Fruit fly (Drosophila melanogaster) whole organism, embryonic: ENCODE data around the gene Tpr2.

Source experiments
- Abd-B ChIP-seq: fragments of 200-800 bp; sonication (Bioruptor generic); optimal IDR thresholded peaks from 2 replicates; lab custom pipeline; 2018; ENCODE audit warnings: missing biosample characterization, mild to moderate bottlenecking, missing genetic modification characterization, moderate library complexity
- Atf-2 ChIP-seq: fragments of 200-800 bp; sonication (Bioruptor generic); optimal IDR thresholded peaks from 2 replicates; lab custom pipeline; 2016; ENCODE audit warnings: missing biosample characterization, missing genetic modification characterization
- Atf6 ChIP-seq: fragments of 200-800 bp; sonication (Bioruptor generic); IDR thresholded peaks from 2 replicates; pipeline ENCODE4 v1.3.6; 2022; ENCODE audit warnings: missing biosample characterization, missing genetic modification characterization
- Bteb2 ChIP-seq: fragments of 200-800 bp; sonication (Bioruptor generic); optimal IDR thresholded peaks from 2 replicates; lab custom pipeline; 2016; ENCODE audit warnings: missing biosample characterization, missing genetic modification characterization
- CG11723 ChIP-seq: fragments of 200-800 bp; sonication (Bioruptor generic); optimal IDR thresholded peaks from 2 replicates; lab custom pipeline; 2017; ENCODE audit warnings: missing biosample characterization, mild to moderate bottlenecking, missing genetic modification characterization
- CG12236 ChIP-seq: fragments of 200-800 bp; sonication (Bioruptor generic); optimal IDR thresholded peaks from 2 replicates; lab custom pipeline; 2016; ENCODE audit warnings: missing biosample characterization, missing genetic modification characterization
- CG15696 ChIP-seq: fragments of 200-800 bp; sonication (Bioruptor generic); optimal IDR thresholded peaks from 2 replicates; lab custom pipeline; 2019; ENCODE audit warnings: missing biosample characterization, mild to moderate bottlenecking, missing genetic modification characterization, moderate library complexity
- CG17186 ChIP-seq: fragments of 200-800 bp; sonication (Bioruptor generic); optimal IDR thresholded peaks from 3 replicates; lab custom pipeline; 2017; ENCODE audit warnings: missing biosample characterization, missing genetic modification reagents, missing genetic modification characterization
- CG17385 ChIP-seq: fragments of 200-800 bp; sonication (Bioruptor generic); optimal IDR thresholded peaks from 3 replicates; lab custom pipeline; 2018; ENCODE audit warnings: missing biosample characterization, mild to moderate bottlenecking, missing genetic modification characterization
- CG17912 ChIP-seq: fragments of 200-800 bp; sonication (Bioruptor generic); optimal IDR thresholded peaks from 2 replicates; lab custom pipeline; 2018; ENCODE audit warnings: missing biosample characterization, mild to moderate bottlenecking, missing genetic modification characterization
- CG2116 ChIP-seq: fragments of 200-800 bp; sonication (Bioruptor generic); optimal IDR thresholded peaks from 3 replicates; lab custom pipeline; 2018; ENCODE audit warnings: missing biosample characterization, mild to moderate bottlenecking, missing genetic modification characterization
- CG2199 ChIP-seq: fragments of 200-800 bp; sonication (Bioruptor generic); IDR thresholded peaks from 3 replicates; pipeline ENCODE4 v1.3.6; 2022; ENCODE audit warnings: missing biosample characterization, missing genetic modification characterization
- CG30020 ChIP-seq: fragments of 200-800 bp; optimal IDR thresholded peaks from 2 replicates; lab custom pipeline; 2019; ENCODE audit warnings: missing biosample characterization, mild to moderate bottlenecking, missing genetic modification characterization, moderate library complexity
- CG4282 ChIP-seq: fragments of 200-800 bp; sonication (Bioruptor generic); optimal IDR thresholded peaks from 2 replicates; lab custom pipeline; 2016; ENCODE audit warnings: missing biosample characterization, missing genetic modification characterization
- CG4424 ChIP-seq: fragments of 200-800 bp; sonication (Bioruptor generic); optimal IDR thresholded peaks from 3 replicates; lab custom pipeline; 2016; ENCODE audit warnings: missing biosample characterization, missing genetic modification characterization
- CG6272 ChIP-seq: fragments of 200-800 bp; sonication (Bioruptor generic); IDR thresholded peaks from 2 replicates; pipeline ENCODE4 v1.3.6; 2022; ENCODE audit warnings: missing biosample characterization, missing genetic modification characterization
- CG6683 ChIP-seq: fragments of 200-800 bp; sonication (Bioruptor generic); optimal IDR thresholded peaks from 2 replicates; lab custom pipeline; 2017; ENCODE audit warnings: missing biosample characterization, mild to moderate bottlenecking, missing genetic modification characterization, missing genetic modification reagents
- CG6791 ChIP-seq: fragments of 200-800 bp; sonication (Bioruptor generic); IDR thresholded peaks from 3 replicates; pipeline ENCODE4 v1.3.6; 2022; ENCODE audit warnings: missing biosample characterization, missing genetic modification characterization; ENCODE audit not compliant: partially characterized antibody
- CG7271 ChIP-seq: fragments of 200-800 bp; sonication (Bioruptor generic); optimal IDR thresholded peaks from 2 replicates; lab custom pipeline; 2018; ENCODE audit warnings: missing biosample characterization, mild to moderate bottlenecking, missing genetic modification characterization, moderate library complexity
- CG8388 ChIP-seq: fragments of 200-800 bp; sonication (Bioruptor generic); optimal IDR thresholded peaks from 2 replicates; lab custom pipeline; 2019; ENCODE audit warnings: missing biosample characterization, mild to moderate bottlenecking, missing genetic modification characterization, moderate library complexity
- CG8478 ChIP-seq: fragments of >200 bp; optimal IDR thresholded peaks from 2 replicates; lab custom pipeline; 2018
- Chrac-16 ChIP-seq: fragments of 200-800 bp; sonication (Bioruptor generic); optimal IDR thresholded peaks from 3 replicates; lab custom pipeline; 2016; ENCODE audit warnings: missing biosample characterization, missing genetic modification characterization
- D ChIP-seq, 2 experiments: fragments of 200-800 bp in 1 of 2; fragments of >200 bp in 1 of 2; sonication (Bioruptor generic) in 1 of 2; optimal IDR thresholded peaks; 2 replicates in 1 of 2; 3 replicates in 1 of 2; lab custom pipeline; 2017; ENCODE audit warnings: mild to moderate bottlenecking in 1 of 2, missing biosample characterization in 1 of 2, missing genetic modification characterization in 1 of 2, missing genetic modification reagents in 1 of 2
- Ets97D ChIP-seq: fragments of 200-800 bp; sonication (Bioruptor generic); optimal IDR thresholded peaks from 3 replicates; lab custom pipeline; 2016; ENCODE audit warnings: missing biosample characterization, missing genetic modification characterization
- Jarid2 ChIP-seq: fragments of 200-800 bp; sonication (Bioruptor generic); optimal IDR thresholded peaks from 3 replicates; lab custom pipeline; 2017; ENCODE audit warnings: mild to moderate bottlenecking, missing biosample characterization, missing genetic modification reagents, missing genetic modification characterization
- Lim3 ChIP-seq: fragments of 200-800 bp; sonication (Bioruptor generic); IDR thresholded peaks from 2 replicates; pipeline ENCODE4 v1.3.6; 2022; ENCODE audit warnings: missing biosample characterization, missing genetic modification characterization
- MBD-R2 ChIP-seq: fragments of 200-800 bp; sonication (Bioruptor generic); IDR thresholded peaks from 2 replicates; pipeline ENCODE4 v1.3.6; 2022; ENCODE audit warnings: missing biosample characterization, missing genetic modification characterization
- Scr ChIP-seq: fragments of 200-800 bp; sonication (Bioruptor generic); IDR thresholded peaks from 2 replicates; pipeline ENCODE4 v1.3.6; 2022; ENCODE audit warnings: missing biosample characterization, missing genetic modification characterization; ENCODE audit not compliant: partially characterized antibody
- al ChIP-seq: fragments of 200-800 bp; sonication (Bioruptor generic); IDR thresholded peaks from 2 replicates; pipeline ENCODE4 v1.3.6; 2022; ENCODE audit warnings: missing biosample characterization, missing genetic modification characterization
- amos ChIP-seq: fragments of 200-800 bp; sonication (Bioruptor generic); IDR thresholded peaks from 2 replicates; pipeline ENCODE4 v1.3.6; 2022; ENCODE audit warnings: missing biosample characterization, missing genetic modification characterization; ENCODE audit not compliant: partially characterized antibody
- crol ChIP-seq: fragments of 200-800 bp; sonication (Bioruptor generic); IDR thresholded peaks from 2 replicates; pipeline ENCODE4 v1.3.6; 2022; ENCODE audit warnings: missing biosample characterization, missing genetic modification characterization
- dan ChIP-seq: fragments of 200-800 bp; sonication (Bioruptor generic); IDR thresholded peaks from 2 replicates; pipeline ENCODE4 v1.3.6; 2022; ENCODE audit warnings: missing biosample characterization, missing genetic modification characterization
- disco-r ChIP-seq: fragments of 200-800 bp; sonication (Bioruptor generic); optimal IDR thresholded peaks from 2 replicates; lab custom pipeline; 2016; ENCODE audit warnings: missing biosample characterization, missing genetic modification characterization
- dm ChIP-seq: fragments of 200-800 bp; sonication (Bioruptor generic); optimal IDR thresholded peaks from 3 replicates; lab custom pipeline; 2016; ENCODE audit warnings: missing biosample characterization, missing genetic modification characterization
- grau ChIP-seq: fragments of 200-800 bp; optimal IDR thresholded peaks from 3 replicates; lab custom pipeline; 2019; ENCODE audit warnings: missing biosample characterization, mild to moderate bottlenecking, missing genetic modification characterization, moderate library complexity
- grn ChIP-seq: fragments of 200-800 bp; sonication (Bioruptor generic); optimal IDR thresholded peaks from 3 replicates; lab custom pipeline; 2017; ENCODE audit warnings: missing biosample characterization, missing genetic modification characterization
- gt ChIP-seq: fragments of 200-800 bp; sonication (Bioruptor generic); IDR thresholded peaks from 2 replicates; pipeline ENCODE4 v1.3.6; 2022; ENCODE audit warnings: missing biosample characterization, missing genetic modification characterization
- inv ChIP-seq: fragments of 200-800 bp; sonication (Bioruptor generic); IDR thresholded peaks from 2 replicates; pipeline ENCODE4 v1.3.6; 2022; ENCODE audit warnings: missing biosample characterization, missing genetic modification characterization; ENCODE audit not compliant: partially characterized antibody
- jing ChIP-seq: fragments of 200-800 bp; sonication (Bioruptor generic); optimal IDR thresholded peaks from 2 replicates; lab custom pipeline; 2018; ENCODE audit warnings: missing biosample characterization, mild to moderate bottlenecking, missing genetic modification characterization
- jumu ChIP-seq: fragments of 200-800 bp; sonication (Bioruptor generic); optimal IDR thresholded peaks from 3 replicates; lab custom pipeline; 2016; ENCODE audit warnings: missing biosample characterization, missing genetic modification characterization
- klu ChIP-seq: fragments of 200-800 bp; sonication (Bioruptor generic); IDR thresholded peaks from 2 replicates; pipeline ENCODE4 v1.3.6; 2022; ENCODE audit warnings: missing biosample characterization, missing genetic modification characterization
- pzg ChIP-seq: fragments of 200-800 bp; sonication (Bioruptor generic); optimal IDR thresholded peaks from 3 replicates; lab custom pipeline; 2018; ENCODE audit warnings: missing biosample characterization, mild to moderate bottlenecking, missing genetic modification characterization, moderate library complexity
- repo ChIP-seq: fragments of 200-800 bp; sonication (Bioruptor generic); optimal IDR thresholded peaks from 2 replicates; lab custom pipeline; 2016; ENCODE audit warnings: missing biosample characterization, missing genetic modification characterization
- run ChIP-seq: fragments of 200-800 bp; sonication (Bioruptor generic); optimal IDR thresholded peaks from 3 replicates; lab custom pipeline; 2018; ENCODE audit warnings: missing biosample characterization, mild to moderate bottlenecking, missing genetic modification characterization
- schlank ChIP-seq: fragments of 200-800 bp; sonication (Bioruptor generic); optimal IDR thresholded peaks from 2 replicates; lab custom pipeline; 2018; ENCODE audit warnings: missing biosample characterization, mild to moderate bottlenecking, missing genetic modification characterization
- scrt ChIP-seq: fragments of 200-800 bp; sonication (Bioruptor generic); optimal IDR thresholded peaks from 2 replicates; lab custom pipeline; 2018; ENCODE audit warnings: missing biosample characterization, mild to moderate bottlenecking, missing genetic modification characterization, moderate library complexity
- sob ChIP-seq: fragments of 200-800 bp; sonication (Bioruptor generic); IDR thresholded peaks from 2 replicates; pipeline ENCODE4 v1.3.6; 2022; ENCODE audit warnings: missing biosample characterization, missing genetic modification characterization
- tx ChIP-seq: fragments of 200-800 bp; sonication (Bioruptor generic); optimal IDR thresholded peaks from 2 replicates; lab custom pipeline; 2016; ENCODE audit warnings: missing biosample characterization, missing genetic modification characterization

Tpr2 gene

DNA sequence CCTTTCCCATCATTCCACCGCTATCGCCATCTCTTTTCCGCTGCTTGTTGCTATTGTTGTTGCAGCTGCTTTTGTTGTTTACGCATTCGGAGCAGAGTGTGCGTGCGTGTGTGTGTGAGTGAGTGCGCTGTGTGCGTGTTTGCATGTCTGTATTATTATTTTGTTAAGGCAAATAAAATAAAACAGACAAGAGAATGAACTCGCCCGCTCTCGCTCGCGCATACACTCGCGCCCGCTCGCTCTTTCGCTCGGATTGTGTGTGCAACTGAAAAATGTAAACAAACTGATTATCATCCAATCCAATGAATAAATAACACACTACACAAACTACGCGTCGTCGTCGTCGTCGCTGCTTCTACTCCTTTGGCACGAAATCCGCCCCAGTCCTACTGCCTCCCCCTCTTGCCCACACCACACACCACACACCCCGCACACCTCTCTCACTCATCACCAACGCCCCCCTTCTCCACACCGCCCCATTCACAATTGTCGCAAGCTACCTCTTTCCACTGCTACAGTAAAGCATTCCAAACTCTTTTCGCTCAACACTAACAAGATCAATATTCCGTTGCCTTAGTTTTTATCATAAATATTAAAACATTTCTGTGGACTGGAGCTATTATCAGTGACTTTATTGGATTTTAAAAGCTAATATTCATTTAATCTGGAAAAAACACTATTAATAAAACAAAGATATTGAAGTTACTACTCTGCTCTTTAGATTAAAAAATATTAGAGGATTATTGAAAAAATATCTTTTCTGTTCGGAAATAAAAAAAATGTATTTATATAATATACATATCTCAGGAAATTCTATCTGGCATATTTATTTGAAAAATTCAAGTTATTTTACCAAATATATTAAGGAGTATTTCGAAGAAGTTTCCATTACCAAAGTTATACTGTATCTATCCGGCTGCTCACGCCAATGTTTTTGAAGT lies 30.3 kb downstream of the Tpr2 start (continued):
- TF ChIP-seq schlank (tag; lab: Kevin White, UChicago) (peak; percentile 80), al (GFP tag; lab: Robert Waterston, UW) (no peak), crol (GFP tag; lab: Robert Waterston, UW) (peak; percentile 99), sob (GFP tag; lab: Robert Waterston, UW) (peak; percentile 81), CG6272 (no peak), Ets97D (GFP tag; lab: Kevin White, UChicago) (no peak), tx (GFP tag; lab: Kevin White, UChicago) (peak; percentile 14), CG15696 (tag; lab: Kevin White, UChicago) (peak; percentile 93), CG11723 (peak; percentile 93), Atf-2 (GFP tag; lab: Kevin White, UChicago) (peak; percentile 79), Chrac-16 (no peak), CG4424 (peak; percentile 70), gt (peak; percentile 19; the same call in 1 of the 2 replicates), jing (GFP tag; lab: Kevin White, UChicago) (peak; percentile 71), amos (GFP tag; lab: Robert Waterston, UW) (no peak), Scr (GFP tag; lab: Robert Waterston, UW) (0 out of 2 replicates have a peak, but pooled peaks have one; percentile 11), CG17912 (GFP tag; lab: Kevin White, UChicago) (peak; percentile 87), inv (GFP tag; lab: Robert Waterston, UW) (no peak), Bteb2 (GFP tag; lab: Kevin White, UChicago) (peak; percentile 53), Jarid2 (GFP tag; lab: Kevin White, UChicago) (peak; percentile 85), CG8478 (peak; percentile 61), CG12236 (GFP tag; lab: Kevin White, UChicago) (peak; percentile 93), Abd-B (GFP tag; lab: Kevin White, UChicago) (peak; percentile 22), klu (GFP tag; lab: Robert Waterston, UW) (no peak), CG30020 (tag; lab: Kevin White, UChicago) (peak; percentile 54), CG8388 (GFP tag; lab: Kevin White, UChicago) (peak; percentile 70), dm (GFP tag; lab: Kevin White, UChicago) (peak; percentile 78), Atf6 (peak; percentile 80), Lim3 (GFP tag; lab: Robert Waterston, UW) (no peak), CG2116 (peak; percentile 83), run (tag; lab: Kevin White, UChicago) (peak; percentile 83), dan (GFP tag; lab: Robert Waterston, UW) (no peak), disco-r (GFP tag; lab: Kevin White, UChicago) (peak; percentile 72), CG6791 (peak; percentile 45; the same call in 1 of the 3 replicates), CG17186 (GFP tag; lab: Kevin White, UChicago) (peak; percentile 92), CG17385 (GFP tag; lab: Kevin White, UChicago) (peak; percentile 77), pzg (GFP tag; lab: Kevin White, UChicago) (no peak), CG4282 (peak; percentile 57), MBD-R2 (GFP tag; lab: Robert Waterston, UW) (no peak), CG7271 (tag; lab: Kevin White, UChicago) (peak; percentile 94), CG2199 (GFP tag; lab: Robert Waterston, UW) (peak; percentile 89), CG6683 (peak; percentile 79), grau (tag; lab: Kevin White, UChicago) (peak; percentile 37), D (optimal IDR thresholded peaks at IDR 0.05; lab: Kevin White, UChicago) (peak; percentile 51), D (GFP tag; optimal IDR thresholded peaks at IDR 0.05; lab: Kevin White, UChicago) (peak; percentile 93), scrt (GFP tag; lab: Kevin White, UChicago) (peak; percentile 72), jumu (peak; percentile 33), grn (GFP tag; lab: Kevin White, UChicago) (peak; percentile 90), repo (GFP tag; lab: Kevin White, UChicago) (peak; percentile 64)
